Fruit fly (Drosophila melanogaster): ENCODE measurements around the gene Ugt36E1.

Gene Ugt36E1

DNA sequence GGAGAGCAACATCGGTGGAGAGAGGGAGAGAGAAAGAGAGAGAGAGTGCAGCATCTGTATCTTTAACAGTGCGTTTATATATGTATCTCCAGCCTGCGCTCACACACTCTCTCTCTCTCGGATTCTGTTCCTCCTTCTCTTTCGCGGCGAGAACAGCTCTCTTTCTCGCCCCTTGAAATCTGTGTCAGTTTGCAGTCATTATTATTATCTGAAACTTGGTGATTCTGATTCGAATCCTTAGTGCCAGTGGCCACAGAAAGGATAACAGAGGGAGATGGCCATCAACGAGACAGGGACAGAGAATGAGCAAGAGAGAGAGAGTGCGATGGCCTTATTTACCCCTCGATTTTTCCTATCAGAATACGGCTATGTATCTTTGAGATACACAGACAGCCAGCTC is 43.6 kb upstream of the Ugt36E1 start (continued):
- TF ChIP-seq yki (optimal IDR thresholded peaks at IDR 0.05) = peak; percentile 84
- no peak for TF ChIP-seq CG14667 (GFP tag; IDR thresholded peaks at IDR 0.05)
- peak; percentile 63 for TF ChIP-seq Ravus (GFP tag; IDR thresholded peaks at IDR 0.05)
- no peak for TF ChIP-seq tin (GFP tag; optimal IDR thresholded peaks at IDR 0.05)
- no peak for TF ChIP-seq CG14710 (tag; optimal IDR thresholded peaks at IDR 0.05)
- no peak for TF ChIP-seq E2f1 (GFP tag; IDR thresholded peaks at IDR 0.05)
- no peak for TF ChIP-seq CG17829 (tag; optimal IDR thresholded peaks at IDR 0.05)
- TF ChIP-seq tll (GFP tag; optimal IDR thresholded peaks at IDR 0.05) = peak; percentile 66 to 85
- TF ChIP-seq CG3407 (GFP tag; optimal IDR thresholded peaks at IDR 0.05) = no peak
- TF ChIP-seq insv (GFP tag; optimal IDR thresholded peaks at IDR 0.05) = peak; percentile 95 to 98
- no peak for TF ChIP-seq lilli (GFP tag; optimal IDR thresholded peaks at IDR 0.05)
- peak; percentile 40 for TF ChIP-seq cg (GFP tag; optimal IDR thresholded peaks at IDR 0.05)
- TF ChIP-seq ewg (GFP tag; optimal IDR thresholded peaks at IDR 0.05) = peak; percentile 24

DNA sequence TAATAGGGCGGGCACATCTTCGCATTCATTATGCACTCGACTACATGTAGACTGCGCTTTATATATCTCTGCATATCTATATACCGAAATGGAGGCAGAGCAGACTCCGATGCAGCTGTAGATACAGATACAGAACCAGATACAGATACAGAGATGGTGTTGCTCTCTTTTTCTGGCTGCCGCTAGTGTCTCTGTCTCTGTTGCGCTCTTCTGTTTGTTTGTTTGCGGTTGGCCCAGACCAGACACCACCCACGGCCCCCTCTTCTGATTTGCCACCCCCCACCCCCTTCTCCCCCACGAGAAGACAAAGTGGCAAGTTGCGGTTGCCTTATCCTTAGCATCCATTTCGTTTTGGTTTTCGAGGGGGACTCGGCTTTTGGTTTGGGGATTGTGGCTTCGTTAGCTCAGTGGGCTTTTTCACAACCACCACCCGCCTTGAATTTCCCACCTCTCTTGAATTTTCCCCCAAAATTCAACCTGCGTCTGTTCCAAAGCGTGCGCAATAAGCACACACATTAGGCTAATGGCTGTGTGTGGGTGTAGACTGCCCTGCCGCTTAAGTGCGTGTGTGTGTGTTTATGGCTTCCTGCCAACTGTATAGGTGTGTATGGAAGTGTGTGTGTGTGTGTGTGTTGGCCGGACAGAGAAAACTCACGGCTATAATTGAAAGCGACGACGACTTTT is 43.1 kb upstream of the Ugt36E1 start:
- no peak for TF ChIP-seq CG16779 (GFP tag; IDR thresholded peaks at IDR 0.05)
- TF ChIP-seq NC2β (GFP tag; optimal IDR thresholded peaks at IDR 0.05) = no peak
- no peak for TF ChIP-seq CG11456 (GFP tag; IDR thresholded peaks at IDR 0.05)
- TF ChIP-seq NK7.1 (GFP tag; optimal IDR thresholded peaks at IDR 0.05) = no peak
- TF ChIP-seq CG3838 (GFP tag; optimal IDR thresholded peaks at IDR 0.05) = no peak
- no peak for TF ChIP-seq C15 (GFP tag; IDR thresholded peaks at IDR 0.05)
- no peak for TF ChIP-seq CG3995 (GFP tag; optimal IDR thresholded peaks at IDR 0.05)
- no peak for TF ChIP-seq E2f1 (GFP tag; IDR thresholded peaks at IDR 0.05)
- TF ChIP-seq run (tag; optimal IDR thresholded peaks at IDR 0.05) = peak; percentile 5
- no peak for TF ChIP-seq knrl (GFP tag; IDR thresholded peaks at IDR 0.05; ENCODE audit: partially characterized antibody)
- TF ChIP-seq CG42726 (GFP tag; IDR thresholded peaks at IDR 0.05; ENCODE audit: partially characterized antibody) = no peak
- no peak for TF ChIP-seq CG17802 (tag; optimal IDR thresholded peaks at IDR 0.05)
- TF ChIP-seq CG7786 (GFP tag; optimal IDR thresholded peaks at IDR 0.05) = no peak
- peak; percentile 19; the same call in 1 of the 2 replicates for TF ChIP-seq Adf1 (GFP tag; IDR thresholded peaks at IDR 0.05)
- peak; percentile 30 for TF ChIP-seq sens (GFP tag)
- peak; percentile 94 for TF ChIP-seq Nf-YB (GFP tag; optimal IDR thresholded peaks at IDR 0.05)
- no peak for TF ChIP-seq Dip3 (GFP tag; optimal IDR thresholded peaks at IDR 0.05)
- TF ChIP-seq cad (GFP tag; optimal IDR thresholded peaks at IDR 0.05) = peak; percentile 9
- no peak for TF ChIP-seq nerfin-2 (GFP tag; IDR thresholded peaks at IDR 0.05; ENCODE audit: partially characterized antibody)
- TF ChIP-seq Nf-YA (GFP tag; IDR thresholded peaks at IDR 0.05) = 0 out of 2 replicates have a peak, but pooled peaks have one; percentile 17
- TF ChIP-seq gfzf (GFP tag; optimal IDR thresholded peaks at IDR 0.05) = no peak
- TF ChIP-seq Hmr (GFP tag; optimal IDR thresholded peaks at IDR 0.05) = no peak
- TF ChIP-seq cato (GFP tag; optimal IDR thresholded peaks at IDR 0.05; ENCODE audit: borderline replicate concordance) = no peak
- TF ChIP-seq abd-A (tag; optimal IDR thresholded peaks at IDR 0.05) = peak; percentile 74
- TF ChIP-seq pros (GFP tag; optimal IDR thresholded peaks at IDR 0.05) = no peak
- no peak for TF ChIP-seq eve (GFP tag; optimal IDR thresholded peaks at IDR 0.05)
- TF ChIP-seq CG14965 (GFP tag; optimal IDR thresholded peaks at IDR 0.05; ENCODE audit: borderline replicate concordance) = no peak
- TF ChIP-seq Dbx (GFP tag; IDR thresholded peaks at IDR 0.05) = no peak
- TF ChIP-seq hth (optimal IDR thresholded peaks at IDR 0.05) = no peak
- TF ChIP-seq CG33557 (GFP tag; optimal IDR thresholded peaks at IDR 0.05) = no peak
- TF ChIP-seq NC2α (GFP tag; optimal IDR thresholded peaks at IDR 0.05) = no peak
- no peak for TF ChIP-seq CG10959 (GFP tag; IDR thresholded peaks at IDR 0.05)
- TF ChIP-seq Optix (GFP tag; IDR thresholded peaks at IDR 0.05) = no peak
- TF ChIP-seq zen (tag; optimal IDR thresholded peaks at IDR 0.05) = peak; percentile 1
- TF ChIP-seq esg (GFP tag; conservative IDR thresholded peaks at IDR 0.05) = no peak
- no peak for TF ChIP-seq Elba2 (GFP tag; optimal IDR thresholded peaks at IDR 0.05)
- no peak for TF ChIP-seq CG16863 (GFP tag; optimal IDR thresholded peaks at IDR 0.05)
- no peak for TF ChIP-seq Hr3 (GFP tag; optimal IDR thresholded peaks at IDR 0.05)
